Fruit fly (Drosophila melanogaster): ENCODE results near the gene BigH1.

BigH1 gene

dm6 chr3R:14680112-14680665, 16.9 kb downstream of the BigH1 start (continued):
- no peak for TF ChIP-seq Hr4 (GFP tag; optimal IDR thresholded peaks at IDR 0.05)
- peak; percentile 6 for TF ChIP-seq CG3032 (tag; optimal IDR thresholded peaks at IDR 0.05)
- peak; percentile 8 for TF ChIP-seq CG8319 (GFP tag; optimal IDR thresholded peaks at IDR 0.05)
- TF ChIP-seq CG8632 (GFP tag; optimal IDR thresholded peaks at IDR 0.05), result peak; percentile 38
- peak; percentile 63 for TF ChIP-seq fkh (GFP tag; optimal IDR thresholded peaks at IDR 0.05)
- TF ChIP-seq fd85E (GFP tag; optimal IDR thresholded peaks at IDR 0.05), result no peak
- no peak for TF ChIP-seq CG31627 (GFP tag; optimal IDR thresholded peaks at IDR 0.05)
- no peak for TF ChIP-seq Sox15 (GFP tag; optimal IDR thresholded peaks at IDR 0.05)

dm6 chr3R:14683928-14684327, 20.7 kb downstream of the BigH1 start:
- TF ChIP-seq CG11762 (GFP tag; optimal IDR thresholded peaks at IDR 0.05; ENCODE audit: insufficient read depth), result peak; percentile 35
- TF ChIP-seq CG3032 (tag; optimal IDR thresholded peaks at IDR 0.05), result peak; percentile 31
- TF ChIP-seq CG3919 (GFP tag; optimal IDR thresholded peaks at IDR 0.05), result peak; percentile 72
- peak; percentile 11 for TF ChIP-seq CG31627 (GFP tag; optimal IDR thresholded peaks at IDR 0.05)
- TF ChIP-seq achi (GFP tag; optimal IDR thresholded peaks at IDR 0.05), result peak; percentile 71
- TF ChIP-seq CG8632 (GFP tag; optimal IDR thresholded peaks at IDR 0.05), result peak; percentile 38
- TF ChIP-seq Ets21C (GFP tag; optimal IDR thresholded peaks at IDR 0.05), result no peak
- peak; percentile 56; the same call in 1 of the 2 replicates for TF ChIP-seq CG11294 (GFP tag; IDR thresholded peaks at IDR 0.05)
- TF ChIP-seq salr (GFP tag; optimal IDR thresholded peaks at IDR 0.05), result peak in 1 of 2 experiments; percentile 61
- peak; percentile 88 for TF ChIP-seq CG6163 (GFP tag; IDR thresholded peaks at IDR 0.05)
- TF ChIP-seq lz (GFP tag; optimal IDR thresholded peaks at IDR 0.05), result peak; percentile 52
- peak; percentile 28 for TF ChIP-seq Sox14 (GFP tag; optimal IDR thresholded peaks at IDR 0.05)
- TF ChIP-seq CG6276 (GFP tag; optimal IDR thresholded peaks at IDR 0.05), result peak; percentile 56
- TF ChIP-seq CG1621 (tag; optimal IDR thresholded peaks at IDR 0.05), result no peak
- TF ChIP-seq fd59A (GFP tag; optimal IDR thresholded peaks at IDR 0.05), result no peak
- TF ChIP-seq CG7368 (GFP tag; optimal IDR thresholded peaks at IDR 0.05), result peak; percentile 14
- TF ChIP-seq CG34406 (GFP tag; optimal IDR thresholded peaks at IDR 0.05), result peak; percentile 34
- peak; percentile 93 for TF ChIP-seq CG15336 (GFP tag; IDR thresholded peaks at IDR 0.05)
- TF ChIP-seq Sox15 (GFP tag; optimal IDR thresholded peaks at IDR 0.05), result no peak
- TF ChIP-seq Sox102F (GFP tag; optimal IDR thresholded peaks at IDR 0.05), result peak; percentile 43
- peak; percentile 65 for TF ChIP-seq Gug (GFP tag; IDR thresholded peaks at IDR 0.05)
- TF ChIP-seq CG4318 (GFP tag; optimal IDR thresholded peaks at IDR 0.05), result peak; percentile 51
- TF ChIP-seq Eip93F (GFP tag; optimal IDR thresholded peaks at IDR 0.05), result no peak
- peak; percentile 59 for TF ChIP-seq dsx (GFP tag; optimal IDR thresholded peaks at IDR 0.05; ENCODE audit: poor library complexity, severe bottlenecking)
- no peak for TF ChIP-seq spab (GFP tag; optimal IDR thresholded peaks at IDR 0.05)
- peak; percentile 41 for TF ChIP-seq CG6808 (GFP tag; optimal IDR thresholded peaks at IDR 0.05)
- TF ChIP-seq svp (GFP tag), result peak; percentile 88
- peak; percentile 48 for TF ChIP-seq dac (GFP tag; optimal IDR thresholded peaks at IDR 0.05)
- TF ChIP-seq CG16779 (tag; optimal IDR thresholded peaks at IDR 0.05), result peak; percentile 22
- TF ChIP-seq Ets96B (tag; optimal IDR thresholded peaks at IDR 0.05), result peak; percentile 79
- TF ChIP-seq CG10631 (GFP tag; optimal IDR thresholded peaks at IDR 0.05), result peak; percentile 48
- peak; percentile 31 for TF ChIP-seq CG6792 (GFP tag; optimal IDR thresholded peaks at IDR 0.05)
- TF ChIP-seq Hr39 (GFP tag; optimal IDR thresholded peaks at IDR 0.05), result peak; percentile 14
- TF ChIP-seq pdm3 (GFP tag; optimal IDR thresholded peaks at IDR 0.05), result peak; percentile 71
- TF ChIP-seq Lpt (GFP tag; optimal IDR thresholded peaks at IDR 0.05), result peak; percentile 78
- no peak for TF ChIP-seq Blimp-1 (GFP tag; optimal IDR thresholded peaks at IDR 0.05)
- peak; percentile 75 for TF ChIP-seq Eip75B (GFP tag; optimal IDR thresholded peaks at IDR 0.05)
- TF ChIP-seq fkh (GFP tag; optimal IDR thresholded peaks at IDR 0.05), result no peak
- peak; percentile 38 for TF ChIP-seq CG9139 (GFP tag; optimal IDR thresholded peaks at IDR 0.05)
- no peak for TF ChIP-seq Hr38 (GFP tag; optimal IDR thresholded peaks at IDR 0.05)
- TF ChIP-seq ss (GFP tag; optimal IDR thresholded peaks at IDR 0.05), result peak in 1 of 2 experiments; percentile 78
- TF ChIP-seq CG6854 (GFP tag; optimal IDR thresholded peaks at IDR 0.05), result no peak
- no peak for TF ChIP-seq vri (GFP tag; optimal IDR thresholded peaks at IDR 0.05)
- peak; percentile 53 for TF ChIP-seq esn (GFP tag; optimal IDR thresholded peaks at IDR 0.05)
- TF ChIP-seq Hr4 (GFP tag; optimal IDR thresholded peaks at IDR 0.05), result peak; percentile 76
- TF ChIP-seq CG8319 (GFP tag; optimal IDR thresholded peaks at IDR 0.05), result no peak
- TF ChIP-seq CG8119 (GFP tag; IDR thresholded peaks at IDR 0.05), result peak; percentile 91

Data from whole organism, prepupa.